Fruit fly (Drosophila melanogaster) whole organism, embryonic: ENCODE results near the gene mAChR-B.

Experiments
- Atf6 ChIP-seq: fragments of 200-800 bp; sonication (Bioruptor generic); IDR thresholded peaks from 2 replicates; pipeline ENCODE4 v1.3.6; 2022; ENCODE audit warnings: missing biosample characterization, missing genetic modification characterization
- B-H2 ChIP-seq: fragments of 200-800 bp; sonication (Bioruptor generic); optimal IDR thresholded peaks from 2 replicates; lab custom pipeline; 2018; ENCODE audit warnings: missing biosample characterization, mild to moderate bottlenecking, missing genetic modification characterization
- CG10654 ChIP-seq: fragments of 200-800 bp; sonication (Bioruptor generic); optimal IDR thresholded peaks from 2 replicates; lab custom pipeline; 2016; ENCODE audit warnings: missing biosample characterization, missing genetic modification characterization
- CG10979 ChIP-seq: fragments of 200-800 bp; sonication (Bioruptor generic); optimal IDR thresholded peaks from 2 replicates; lab custom pipeline; 2018; ENCODE audit warnings: missing biosample characterization, mild to moderate bottlenecking, missing genetic modification characterization, moderate library complexity
- CG12071 ChIP-seq: fragments of 200-800 bp; sonication (Bioruptor generic); optimal IDR thresholded peaks from 3 replicates; lab custom pipeline; 2018; ENCODE audit warnings: missing biosample characterization, mild to moderate bottlenecking, missing genetic modification characterization
- CG1233 ChIP-seq: fragments of 200-800 bp; sonication (Bioruptor generic); optimal IDR thresholded peaks from 4 replicates; lab custom pipeline; 2018; ENCODE audit warnings: missing biosample characterization, mild to moderate bottlenecking, missing genetic modification characterization
- CG14014 ChIP-seq: fragments of 200-800 bp; sonication (Bioruptor generic); IDR thresholded peaks from 2 replicates; pipeline ENCODE4 v1.3.6; 2022; ENCODE audit warnings: missing biosample characterization, missing genetic modification characterization
- CG15073 ChIP-seq: fragments of 200-800 bp; sonication (Bioruptor generic); optimal IDR thresholded peaks from 2 replicates; lab custom pipeline; 2016; ENCODE audit warnings: missing biosample characterization, missing genetic modification characterization
- CG1603 ChIP-seq: fragments of 200-800 bp; sonication (Bioruptor generic); optimal IDR thresholded peaks from 2 replicates; lab custom pipeline; 2019; ENCODE audit warnings: missing biosample characterization, mild to moderate bottlenecking, missing genetic modification characterization, moderate library complexity
- CG17361 ChIP-seq: fragments of 200-800 bp; sonication (Bioruptor generic); IDR thresholded peaks from 3 replicates; pipeline ENCODE4 v1.3.6; 2022; ENCODE audit warnings: missing biosample characterization, missing genetic modification characterization
- CG18476 ChIP-seq: fragments of 200-800 bp; sonication (Bioruptor generic); optimal IDR thresholded peaks from 2 replicates; lab custom pipeline; 2016; ENCODE audit warnings: missing biosample characterization, mild to moderate bottlenecking, missing genetic modification characterization
- CG2712 ChIP-seq: fragments of 200-800 bp; optimal IDR thresholded peaks from 3 replicates; lab custom pipeline; 2019; ENCODE audit warnings: missing biosample characterization, mild to moderate bottlenecking, missing genetic modification characterization, moderate library complexity
- CG4328 ChIP-seq: fragments of 200-800 bp; sonication (Bioruptor generic); optimal IDR thresholded peaks from 3 replicates; lab custom pipeline; 2017; ENCODE audit warnings: missing biosample characterization, missing genetic modification reagents, missing genetic modification characterization
- CG7987 ChIP-seq: fragments of 200-800 bp; sonication (Bioruptor generic); optimal IDR thresholded peaks from 2 replicates; lab custom pipeline; 2018; ENCODE audit warnings: missing biosample characterization, mild to moderate bottlenecking, missing genetic modification characterization, moderate library complexity
- CG8281 ChIP-seq: fragments of 200-800 bp; sonication (Bioruptor generic); optimal IDR thresholded peaks from 2 replicates; lab custom pipeline; 2018; ENCODE audit warnings: missing biosample characterization, mild to moderate bottlenecking, missing genetic modification characterization, moderate library complexity
- CG9932 ChIP-seq: fragments of 200-800 bp; sonication (Bioruptor generic); IDR thresholded peaks from 2 replicates; pipeline ENCODE4 v1.3.6; 2022; ENCODE audit warnings: missing biosample characterization, missing genetic modification characterization
- CTCF ChIP-seq: fragments of 200-800 bp; sonication (Bioruptor generic); optimal IDR thresholded peaks from 2 replicates; lab custom pipeline; 2017; ENCODE audit warnings: missing biosample characterization, mild to moderate bottlenecking, missing genetic modification characterization, moderate library complexity
- CoRest ChIP-seq: fragments of 200-800 bp; sonication (Bioruptor generic); optimal IDR thresholded peaks from 3 replicates; lab custom pipeline; 2018; ENCODE audit warnings: missing biosample characterization, mild to moderate bottlenecking, missing genetic modification characterization, moderate library complexity
- Doc3 ChIP-seq: fragments of 200-800 bp; sonication (Bioruptor generic); IDR thresholded peaks from 3 replicates; pipeline ENCODE4 v1.3.6; 2022; ENCODE audit warnings: missing biosample characterization, missing genetic modification characterization; ENCODE audit not compliant: partially characterized antibody
- Eip74EF ChIP-seq, 2 experiments: fragments of 200-800 bp in 1 of 2; fragments of >200 bp in 1 of 2; sonication (Bioruptor generic) in 1 of 2; optimal IDR thresholded peaks; 2 replicates each; lab custom pipeline; 2017 to 2019; ENCODE audit warnings: missing biosample characterization in 2 of 2, missing genetic modification characterization in 2 of 2, mild to moderate bottlenecking in 1 of 2, moderate library complexity in 1 of 2
- H2.0 ChIP-seq: fragments of 200-800 bp; sonication (Bioruptor generic); IDR thresholded peaks from 2 replicates; pipeline ENCODE4 v1.3.6; 2022; ENCODE audit warnings: missing biosample characterization, missing genetic modification characterization
- HHEX ChIP-seq: fragments of 200-800 bp; sonication (Bioruptor generic); optimal IDR thresholded peaks from 3 replicates; lab custom pipeline; 2017; ENCODE audit warnings: missing biosample characterization, mild to moderate bottlenecking, missing genetic modification characterization, missing genetic modification reagents
- Hey ChIP-seq: fragments of 200-800 bp; sonication (Bioruptor generic); optimal IDR thresholded peaks from 3 replicates; lab custom pipeline; 2018; ENCODE audit warnings: missing biosample characterization, mild to moderate bottlenecking, missing genetic modification characterization
- Hmr ChIP-seq: fragments of 200-800 bp; sonication (Bioruptor generic); optimal IDR thresholded peaks from 3 replicates; lab custom pipeline; 2017; ENCODE audit warnings: mild to moderate bottlenecking, missing biosample characterization, missing genetic modification reagents, missing genetic modification characterization
- Hr39 ChIP-seq: fragments of >200 bp; optimal IDR thresholded peaks from 2 replicates; lab custom pipeline; 2017
- Hr51 ChIP-seq, 2 experiments: fragments of 200-800 bp; sonication (Bioruptor generic); optimal IDR thresholded peaks; 2 replicates in 1 of 2; 3 replicates in 1 of 2; lab custom pipeline; 2016 to 2018; ENCODE audit warnings: missing biosample characterization in 2 of 2, missing genetic modification characterization in 2 of 2, mild to moderate bottlenecking in 1 of 2, moderate library complexity in 1 of 2
- Hsf ChIP-seq: fragments of 200-800 bp; sonication (Bioruptor generic); optimal IDR thresholded peaks from 3 replicates; lab custom pipeline; 2016; ENCODE audit warnings: missing biosample characterization, missing genetic modification characterization
- Myb ChIP-seq: fragments of 200-800 bp; sonication (Bioruptor generic); optimal IDR thresholded peaks from 2 replicates; lab custom pipeline; 2016; ENCODE audit warnings: missing biosample characterization, missing genetic modification characterization
- NC2β ChIP-seq: fragments of 200-800 bp; sonication (Bioruptor generic); optimal IDR thresholded peaks from 2 replicates; lab custom pipeline; 2016; ENCODE audit warnings: missing biosample characterization, missing genetic modification characterization
- Ravus ChIP-seq: fragments of 200-800 bp; sonication (Bioruptor generic); IDR thresholded peaks from 2 replicates; pipeline ENCODE4 v1.3.6; 2022; ENCODE audit warnings: missing biosample characterization, missing genetic modification characterization
- Sry-β ChIP-seq: fragments of 200-800 bp; sonication (Bioruptor generic); optimal IDR thresholded peaks from 2 replicates; lab custom pipeline; 2018; ENCODE audit warnings: missing biosample characterization, mild to moderate bottlenecking, missing genetic modification characterization, moderate library complexity
- TFAM ChIP-seq: fragments of 200-800 bp; sonication (Bioruptor generic); optimal IDR thresholded peaks from 2 replicates; lab custom pipeline; 2017; ENCODE audit warnings: missing biosample characterization, missing genetic modification characterization, inconsistent platforms
- Tbp ChIP-seq: fragments of >200 bp; optimal IDR thresholded peaks from 2 replicates; lab custom pipeline; 2018; ENCODE audit warnings: missing biosample characterization, missing genetic modification characterization
- Usf ChIP-seq: fragments of 200-800 bp; sonication (Bioruptor generic); optimal IDR thresholded peaks from 2 replicates; lab custom pipeline; 2017; ENCODE audit warnings: missing genotype, missing biosample characterization, missing genetic modification characterization
- ara ChIP-seq: fragments of 200-800 bp; sonication (Bioruptor generic); IDR thresholded peaks from 2 replicates; pipeline ENCODE4 v1.3.6; 2022; ENCODE audit warnings: missing biosample characterization, missing genetic modification characterization
- chif ChIP-seq, 2 experiments: fragments of 200-800 bp; sonication (Bioruptor generic); optimal IDR thresholded peaks; 3 replicates each; lab custom pipeline; 2016; ENCODE audit warnings: missing biosample characterization in 2 of 2, missing genetic modification characterization in 2 of 2
- ci ChIP-seq: fragments of 200-800 bp; sonication (Bioruptor generic); IDR thresholded peaks from 3 replicates; pipeline ENCODE4 v1.3.6; 2022; ENCODE audit warnings: missing biosample characterization, missing genetic modification characterization
- gcm2 ChIP-seq: fragments of 200-800 bp; sonication (Bioruptor generic); optimal IDR thresholded peaks from 2 replicates; lab custom pipeline; 2016; ENCODE audit warnings: missing biosample characterization, missing genetic modification characterization
- gfzf ChIP-seq: fragments of 200-800 bp; sonication (Bioruptor generic); optimal IDR thresholded peaks from 2 replicates; lab custom pipeline; 2016; ENCODE audit warnings: missing biosample characterization, mild to moderate bottlenecking, missing genetic modification characterization, moderate library complexity
- gro ChIP-seq: fragments of 200-800 bp; sonication (Bioruptor generic); optimal IDR thresholded peaks from 2 replicates; lab custom pipeline; 2016; ENCODE audit warnings: missing biosample characterization, missing genetic modification characterization
- gt ChIP-seq: fragments of 200-800 bp; sonication (Bioruptor generic); IDR thresholded peaks from 2 replicates; pipeline ENCODE4 v1.3.6; 2022; ENCODE audit warnings: missing biosample characterization, missing genetic modification characterization
- kay ChIP-seq: fragments of 200-800 bp; sonication (Bioruptor generic); optimal IDR thresholded peaks from 2 replicates; lab custom pipeline; 2016; ENCODE audit warnings: missing biosample characterization, missing genetic modification characterization
- maf-S ChIP-seq: fragments of 200-800 bp; sonication (Bioruptor generic); optimal IDR thresholded peaks from 2 replicates; lab custom pipeline; 2016; ENCODE audit warnings: missing biosample characterization, missing genetic modification characterization
- pho ChIP-seq: fragments of 200-800 bp; sonication (Bioruptor generic); optimal IDR thresholded peaks from 2 replicates; lab custom pipeline; 2016; ENCODE audit warnings: missing biosample characterization, missing genetic modification characterization
- phol ChIP-seq: fragments of 200-800 bp; sonication (Bioruptor generic); optimal IDR thresholded peaks from 3 replicates; lab custom pipeline; 2018; ENCODE audit warnings: missing biosample characterization, mild to moderate bottlenecking, missing genetic modification characterization, moderate library complexity
- pros ChIP-seq: fragments of 200-800 bp; sonication (Bioruptor generic); optimal IDR thresholded peaks from 3 replicates; lab custom pipeline; 2019; ENCODE audit warnings: missing biosample characterization, mild to moderate bottlenecking, missing genetic modification characterization, moderate library complexity
- rib ChIP-seq: fragments of 200-800 bp; sonication (Bioruptor generic); IDR thresholded peaks from 2 replicates; pipeline ENCODE4 v1.3.6; 2022; ENCODE audit warnings: missing biosample characterization, missing genetic modification characterization
- sens ChIP-seq: fragments of 200-800 bp; sonication (Bioruptor generic); peaks from one replicate; lab custom pipeline; 2016; ENCODE audit warnings: missing biosample characterization, missing genetic modification characterization
- sob ChIP-seq: fragments of 200-800 bp; sonication (Bioruptor generic); IDR thresholded peaks from 2 replicates; pipeline ENCODE4 v1.3.6; 2022; ENCODE audit warnings: missing biosample characterization, missing genetic modification characterization
- tio ChIP-seq: fragments of 200-800 bp; sonication (Bioruptor generic); optimal IDR thresholded peaks from 2 replicates; lab custom pipeline; 2017; ENCODE audit warnings: missing biosample characterization, missing genetic modification characterization, inconsistent platforms
- ttk ChIP-seq: fragments of 200-800 bp; sonication (Bioruptor generic); IDR thresholded peaks from 2 replicates; pipeline ENCODE4 v2.1.2; 2022; ENCODE audit warnings: missing biosample characterization, missing genetic modification characterization
- usp ChIP-seq: fragments of >200 bp; optimal IDR thresholded peaks from 2 replicates; lab custom pipeline; 2017; ENCODE audit warnings: missing biosample characterization, missing genetic modification characterization
- zen ChIP-seq: fragments of 200-800 bp; sonication (Bioruptor generic); optimal IDR thresholded peaks from 3 replicates; lab custom pipeline; 2018; ENCODE audit warnings: missing biosample characterization, mild to moderate bottlenecking, missing genetic modification characterization, moderate library complexity

Gene mAChR-B

DNA sequence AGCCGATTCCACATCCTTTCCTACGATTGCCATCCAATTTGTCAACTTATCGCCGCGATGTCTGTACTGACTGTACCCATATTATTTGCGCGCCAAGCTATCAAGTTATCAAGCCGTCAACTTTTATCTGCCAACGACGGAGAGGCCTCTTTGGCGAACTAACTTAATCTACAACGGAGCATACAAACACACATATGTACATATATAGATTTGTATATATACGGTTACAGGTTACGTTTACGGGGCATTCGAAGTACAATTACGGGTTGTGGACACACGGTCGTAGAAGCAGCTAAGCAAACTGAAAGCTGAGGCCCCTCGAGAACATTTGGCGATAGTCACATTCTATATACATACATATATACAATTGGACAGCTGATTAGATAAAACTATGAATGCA, 56.1 kb downstream of the mAChR-B start (continued):
- TF ChIP-seq CoRest (tag; lab: Kevin White, UChicago), result no peak
- TF ChIP-seq Ravus, result no peak
- peak; percentile 53 for TF ChIP-seq gro (GFP tag; lab: Kevin White, UChicago)
- no peak for TF ChIP-seq maf-S (GFP tag; lab: Kevin White, UChicago)
- TF ChIP-seq CG7987 (GFP tag; lab: Kevin White, UChicago), result peak; percentile 61
- TF ChIP-seq Atf6 (GFP tag; lab: Robert Waterston, UW), result peak; percentile 56; the same call in 1 of the 2 replicates
- peak; percentile 31 for TF ChIP-seq CG1233 (GFP tag; lab: Kevin White, UChicago)
- peak; percentile 79 for TF ChIP-seq Hmr
- no peak for TF ChIP-seq Myb (GFP tag; lab: Kevin White, UChicago)
- no peak for TF ChIP-seq Hr39 (lab: Kevin White, UChicago)
- no peak for TF ChIP-seq Doc3 (GFP tag; lab: Robert Waterston, UW)
- TF ChIP-seq phol (tag; lab: Kevin White, UChicago), result no peak
- no peak for TF ChIP-seq TFAM (GFP tag; lab: Kevin White, UChicago)
- no peak for TF ChIP-seq Tbp (GFP tag; lab: Kevin White, UChicago)
- no peak for TF ChIP-seq chif (GFP tag; optimal IDR thresholded peaks at IDR 0.05; lab: Kevin White, UChicago)
- TF ChIP-seq usp (GFP tag; lab: Kevin White, UChicago), result no peak
- TF ChIP-seq gcm2 (GFP tag; lab: Kevin White, UChicago), result no peak
- TF ChIP-seq CG8281 (tag; lab: Kevin White, UChicago), result peak; percentile 92
- TF ChIP-seq tio (GFP tag; lab: Kevin White, UChicago), result no peak
- TF ChIP-seq ci (GFP tag; lab: Robert Waterston, UW), result 0 out of 3 replicates have a peak, but pooled peaks have one; percentile 8
- peak; percentile 43; the same call in 1 of the 2 replicates for TF ChIP-seq rib (GFP tag; lab: Robert Waterston, UW)
- TF ChIP-seq B-H2 (GFP tag; lab: Kevin White, UChicago), result peak; percentile 73
- peak; percentile 44 for TF ChIP-seq CG12071 (GFP tag; lab: Kevin White, UChicago)
- TF ChIP-seq CG14014 (GFP tag; lab: Robert Waterston, UW), result peak; percentile 40; the same call in 1 of the 2 replicates
- TF ChIP-seq CG1603 (tag; lab: Kevin White, UChicago), result peak; percentile 13
- TF ChIP-seq Usf, result no peak
- TF ChIP-seq CG17361 (GFP tag; lab: Robert Waterston, UW), result no peak
- TF ChIP-seq ttk (GFP tag; lab: Robert Waterston, UW), result no peak
- TF ChIP-seq Hr51 (GFP tag; optimal IDR thresholded peaks at IDR 0.05; lab: Kevin White, UChicago), result peak in 1 of 2 experiments; percentile 15
- TF ChIP-seq gfzf (GFP tag; lab: Kevin White, UChicago), result no peak
- TF ChIP-seq gt (GFP tag; lab: Robert Waterston, UW), result no peak
- peak; percentile 7 for TF ChIP-seq CG18476
- TF ChIP-seq kay, result no peak
- TF ChIP-seq NC2β (GFP tag; lab: Kevin White, UChicago), result no peak
- no peak for TF ChIP-seq CG15073 (GFP tag; lab: Kevin White, UChicago)
- TF ChIP-seq CG2712 (tag; lab: Kevin White, UChicago), result no peak
- no peak for TF ChIP-seq zen (tag; lab: Kevin White, UChicago)
- TF ChIP-seq sob (GFP tag; lab: Robert Waterston, UW), result peak; percentile 45; the same call in 1 of the 2 replicates
- no peak for TF ChIP-seq pros (GFP tag; lab: Kevin White, UChicago)
- TF ChIP-seq CG10979 (tag; lab: Kevin White, UChicago), result no peak
- TF ChIP-seq Hey, result peak; percentile 36
- TF ChIP-seq Hsf (GFP tag; lab: Kevin White, UChicago), result no peak
- TF ChIP-seq Eip74EF (GFP tag; optimal IDR thresholded peaks at IDR 0.05; lab: Kevin White, UChicago), result no peak
- no peak for TF ChIP-seq ara
- TF ChIP-seq CG10654 (GFP tag; lab: Kevin White, UChicago), result no peak
- TF ChIP-seq CG4328 (GFP tag; lab: Kevin White, UChicago), result peak; percentile 26
- TF ChIP-seq HHEX (GFP tag; lab: Kevin White, UChicago), result peak; percentile 53
- TF ChIP-seq CG9932 (GFP tag; lab: Robert Waterston, UW), result no peak
- TF ChIP-seq Sry-β, result no peak
- TF ChIP-seq H2.0, result no peak
- TF ChIP-seq sens (GFP tag; lab: Kevin White, UChicago), result peak; percentile 75
- TF ChIP-seq CTCF (GFP tag; lab: Kevin White, UChicago), result no peak
- TF ChIP-seq pho, result peak; percentile 22
